Worm (Caenorhabditis elegans): ENCODE data around the gene fipr-11.

- TF ChIP-seq F13C5.2 (tag; optimal IDR thresholded peaks at IDR 0.05): no peak
- TF ChIP-seq ama-1 (optimal IDR thresholded peaks at IDR 0.05): no peak
- TF ChIP-seq ceh-36 (tag; optimal IDR thresholded peaks at IDR 0.05): no peak
- TF ChIP-seq sea-1 (GFP tag; conservative IDR thresholded peaks at IDR 0.05): no peak
- TF ChIP-seq scrt-1 (GFP tag; IDR thresholded peaks at IDR 0.05): no peak
- TF ChIP-seq B0310.2 (tag; optimal IDR thresholded peaks at IDR 0.05): no peak
- no peak for TF ChIP-seq tra-4 (tag; optimal IDR thresholded peaks at IDR 0.05)
- TF ChIP-seq flt-1 (GFP tag; IDR thresholded peaks at IDR 0.05): no peak
- TF ChIP-seq hnd-1 (tag; optimal IDR thresholded peaks at IDR 0.05): no peak
- no peak for TF ChIP-seq tbx-11 (GFP tag; IDR thresholded peaks at IDR 0.05)
- no peak for TF ChIP-seq ets-7 (tag; optimal IDR thresholded peaks at IDR 0.05)
- TF ChIP-seq pes-1 (GFP tag; IDR thresholded peaks at IDR 0.05): no peak
These were observed 46.4 kb upstream of the fipr-11 start, which contains the start of gene mam-5 for ce11 chrV:9952396-9952795.

Data from whole organism, early embryonic.